Worm (Caenorhabditis elegans) whole organism, young adult: ENCODE measurements around the gene F28A10.4.

ENCODE experiments used
- nhr-80 ChIP-seq: sonication (generic microtip); optimal IDR thresholded peaks from 2 replicates; lab custom pipeline; 2016; ENCODE audit warnings: missing genetic modification characterization, missing compliant biosample characterization
- pha-4 ChIP-seq: fragments of 150-350 bp; sonication (generic microtip); optimal IDR thresholded peaks from 2 replicates; lab custom pipeline; 2014; ENCODE audit warnings: missing biosample characterization, missing genetic modification reagents, missing genetic modification characterization

- TF ChIP-seq pha-4 (no peak), nhr-80 (tag; lab: Kevin White, UChicago) (no peak)
Measured at ce11 chrII:797445-797844, 46.6 kb upstream of the F28A10.4 start.
